Worm (Caenorhabditis elegans) whole organism, L4 larva: Measurements from ENCODE around the gene lin-2.

Experiments
- D1046.2 ChIP-seq: fragments of 200-800 bp; sonication (Bioruptor generic); IDR thresholded peaks from 2 replicates; pipeline ENCODE4 v1.3.6; 2022; ENCODE audit warnings: missing genetic modification characterization, missing compliant biosample characterization
- F10B5.3 ChIP-seq: sonication (generic microtip); optimal IDR thresholded peaks from 2 replicates; lab custom pipeline; 2016; ENCODE audit warnings: mild to moderate bottlenecking, missing genetic modification characterization, missing compliant biosample characterization
- F44E2.7 ChIP-seq: fragments of 200-800 bp; sonication (Bioruptor generic); IDR thresholded peaks from 2 replicates; pipeline ENCODE4 v2.1.2; 2022; ENCODE audit warnings: missing genetic modification characterization, missing compliant biosample characterization
- F49E8.2 ChIP-seq: sonication (generic microtip); optimal IDR thresholded peaks from 2 replicates; lab custom pipeline; 2016; ENCODE audit warnings: missing compliant biosample characterization, mild to moderate bottlenecking, missing genetic modification characterization, borderline replicate concordance
- R02D3.7 ChIP-seq: fragments of 150-350 bp; sonication (generic microtip); optimal IDR thresholded peaks from 3 replicates; lab custom pipeline; 2014; ENCODE audit warnings: missing biosample characterization, missing genetic modification characterization
- T26A8.4 ChIP-seq: fragments of 200-800 bp; sonication (Bioruptor generic); IDR thresholded peaks from 2 replicates; pipeline ENCODE4 v1.3.6; 2022; ENCODE audit warnings: missing genetic modification characterization, missing compliant biosample characterization
- Y105C5A.15 ChIP-seq: fragments of 200-800 bp; sonication (Bioruptor generic); IDR thresholded peaks from 2 replicates; pipeline ENCODE4 v1.3.6; 2022; ENCODE audit warnings: missing genetic modification characterization, missing compliant biosample characterization
- Y48G9A.11 ChIP-seq: fragments of 200-800 bp; sonication (Bioruptor generic); IDR thresholded peaks from 2 replicates; pipeline ENCODE4 v1.3.6; 2022; ENCODE audit warnings: missing genetic modification reagents, missing genetic modification characterization, missing compliant biosample characterization
- ZK337.2 ChIP-seq: fragments of 200-800 bp; sonication (Bioruptor generic); IDR thresholded peaks from 2 replicates; pipeline ENCODE4 v1.3.6; 2022; ENCODE audit warnings: missing genetic modification reagents, missing genetic modification characterization, missing compliant biosample characterization
- ZK546.5 ChIP-seq, 2 experiments: sonication (generic microtip); optimal IDR thresholded peaks; 2 replicates each; lab custom pipeline; 2017; ENCODE audit warnings: missing biosample characterization in 2 of 2, missing genetic modification characterization in 2 of 2
- aly-2 ChIP-seq: sonication (generic microtip); optimal IDR thresholded peaks from 2 replicates; lab custom pipeline; 2018; ENCODE audit warnings: missing biosample characterization, missing genetic modification characterization
- ceh-62 ChIP-seq: sonication (generic microtip); optimal IDR thresholded peaks from 2 replicates; lab custom pipeline; 2017; ENCODE audit warnings: missing biosample characterization, missing genetic modification characterization
- ceh-82 ChIP-seq: sonication (generic microtip); optimal IDR thresholded peaks from 2 replicates; lab custom pipeline; 2017; ENCODE audit warnings: missing biosample characterization, missing genetic modification characterization
- ces-1 ChIP-seq: fragments of 150-350 bp; sonication (generic microtip); optimal IDR thresholded peaks from 4 replicates; lab custom pipeline; 2014; ENCODE audit warnings: missing biosample characterization, missing genetic modification reagents, missing genetic modification characterization
- ctbp-1 ChIP-seq: fragments of 200-800 bp; sonication (Bioruptor generic); IDR thresholded peaks from 2 replicates; pipeline ENCODE4 v1.3.6; 2022; ENCODE audit warnings: missing genetic modification reagents, missing genetic modification characterization, missing compliant biosample characterization
- egl-27 ChIP-seq: sonication (generic microtip); optimal IDR thresholded peaks from 3 replicates; lab custom pipeline; 2017; ENCODE audit warnings: missing biosample characterization, missing genetic modification reagents, missing genetic modification characterization
- egl-43 ChIP-seq: fragments of 200-800 bp; sonication (Bioruptor generic); IDR thresholded peaks from 2 replicates; pipeline ENCODE4 v1.3.6; 2022; ENCODE audit warnings: missing genetic modification reagents, missing genetic modification characterization, missing compliant biosample characterization
- fos-1 ChIP-seq: fragments of 150-350 bp; optimal IDR thresholded peaks from 2 replicates; lab custom pipeline; 2014; ENCODE audit warnings: missing biosample characterization, missing genetic modification characterization
- gei-8 ChIP-seq: fragments of 200-800 bp; sonication (Bioruptor generic); optimal IDR thresholded peaks from 2 replicates; lab custom pipeline; 2018; ENCODE audit warnings: mild to moderate bottlenecking, missing genetic modification characterization, missing compliant biosample characterization
- hif-1 ChIP-seq, 2 experiments: sonication (generic microtip); optimal IDR thresholded peaks; 2 replicates each; lab custom pipeline; 2016 to 2017; ENCODE audit warnings: missing compliant biosample characterization in 2 of 2, missing genetic modification characterization in 2 of 2, missing genetic modification reagents in 2 of 2, missing genotype in 2 of 2, mild to moderate bottlenecking in 1 of 2
- hlh-11 ChIP-seq: fragments of 200-800 bp; sonication (Bioruptor generic); optimal IDR thresholded peaks from 2 replicates; lab custom pipeline; 2018; ENCODE audit warnings: mild to moderate bottlenecking, missing genetic modification characterization, missing compliant biosample characterization
- jun-1 ChIP-seq: fragments of 150-350 bp; optimal IDR thresholded peaks from 2 replicates; lab custom pipeline; 2014; ENCODE audit warnings: missing biosample characterization, missing genetic modification reagents, missing genetic modification characterization
- lim-7 ChIP-seq: fragments of 200-800 bp; sonication (Bioruptor generic); IDR thresholded peaks from 2 replicates; pipeline ENCODE4 v1.3.6; 2022; ENCODE audit warnings: missing genetic modification characterization, missing compliant biosample characterization
- lin-1 ChIP-seq: fragments of 200-800 bp; sonication (Bioruptor generic); IDR thresholded peaks from 2 replicates; pipeline ENCODE4 v1.3.6; 2022; ENCODE audit warnings: missing genetic modification reagents, missing genetic modification characterization, missing compliant biosample characterization
- lin-15B ChIP-seq: fragments of 150-350 bp; sonication (generic microtip); optimal IDR thresholded peaks from 3 replicates; lab custom pipeline; 2014; ENCODE audit warnings: missing biosample characterization, missing genetic modification characterization
- lin-29 ChIP-seq: fragments of 200-800 bp; sonication (Bioruptor generic); IDR thresholded peaks from 2 replicates; pipeline ENCODE4 v1.3.6; 2022; ENCODE audit warnings: missing genetic modification reagents, missing genetic modification characterization, missing compliant biosample characterization
- lsy-2 ChIP-seq, 2 experiments: fragments of 150-350 bp in 1 of 2; sonication (generic microtip) in 1 of 2; optimal IDR thresholded peaks; 2 replicates each; lab custom pipeline; 2014 to 2017; ENCODE audit warnings: missing biosample characterization in 2 of 2, missing genetic modification characterization in 2 of 2
- mdt-29 ChIP-seq: fragments of 200-800 bp; sonication (Bioruptor generic); IDR thresholded peaks from 2 replicates; pipeline ENCODE4 v1.3.6; 2022; ENCODE audit warnings: missing genetic modification reagents, missing genetic modification characterization, missing compliant biosample characterization
- mep-1 ChIP-seq: fragments of 150-350 bp; sonication (generic microtip); optimal IDR thresholded peaks from 3 replicates; lab custom pipeline; 2014; ENCODE audit warnings: missing biosample characterization, missing genetic modification characterization
- mes-2 ChIP-seq: sonication (generic microtip); optimal IDR thresholded peaks from 2 replicates; lab custom pipeline; 2016; ENCODE audit warnings: missing genotype, mild to moderate bottlenecking, missing genetic modification characterization, missing compliant biosample characterization; ENCODE audit not compliant: poor library complexity, severe bottlenecking
- mxl-3 ChIP-seq: fragments of 200-800 bp; sonication (Bioruptor generic); optimal IDR thresholded peaks from 2 replicates; lab custom pipeline; 2018; ENCODE audit warnings: mild to moderate bottlenecking, missing genetic modification characterization, missing compliant biosample characterization
- nhr-10 ChIP-seq: fragments of 150-350 bp; optimal IDR thresholded peaks from 2 replicates; lab custom pipeline; 2014; ENCODE audit warnings: missing biosample characterization, missing genetic modification characterization
- nhr-11 ChIP-seq: fragments of 150-350 bp; optimal IDR thresholded peaks from 2 replicates; lab custom pipeline; 2014; ENCODE audit warnings: missing biosample characterization, missing genetic modification characterization
- nhr-25 ChIP-seq: sonication (generic microtip); optimal IDR thresholded peaks from 2 replicates; lab custom pipeline; 2017; ENCODE audit warnings: missing genetic modification characterization, mild to moderate bottlenecking, missing compliant biosample characterization, antibody characterized with exemption, moderate library complexity, borderline replicate concordance; ENCODE audit not compliant: insufficient read depth
- nhr-28 ChIP-seq: fragments of 150-350 bp; optimal IDR thresholded peaks from 2 replicates; lab custom pipeline; 2014; ENCODE audit warnings: missing biosample characterization, missing genetic modification characterization
- nhr-41 ChIP-seq: fragments of 200-800 bp; sonication (Bioruptor generic); IDR thresholded peaks from 2 replicates; pipeline ENCODE4 v1.3.6; 2022; ENCODE audit warnings: missing genetic modification reagents, missing genetic modification characterization, missing compliant biosample characterization
- nhr-42 ChIP-seq: fragments of 200-800 bp; sonication (Bioruptor generic); IDR thresholded peaks from 2 replicates; pipeline ENCODE4 v1.3.6; 2022; ENCODE audit warnings: missing genetic modification characterization, missing compliant biosample characterization
- nhr-48 ChIP-seq: sonication (generic microtip); optimal IDR thresholded peaks from 2 replicates; lab custom pipeline; 2016; ENCODE audit warnings: mild to moderate bottlenecking, missing genetic modification characterization, missing compliant biosample characterization
- nhr-6 ChIP-seq: fragments of 150-350 bp; optimal IDR thresholded peaks from 2 replicates; lab custom pipeline; 2014; ENCODE audit warnings: missing biosample characterization, missing genetic modification characterization
- nhr-77 ChIP-seq: fragments of 150-350 bp; optimal IDR thresholded peaks from 2 replicates; lab custom pipeline; 2014; ENCODE audit warnings: missing biosample characterization, missing genetic modification characterization
- php-3 ChIP-seq: fragments of 200-800 bp; sonication (Bioruptor generic); IDR thresholded peaks from 2 replicates; pipeline ENCODE4 v1.3.6; 2022; ENCODE audit warnings: missing genetic modification reagents, missing genetic modification characterization, missing compliant biosample characterization
- rbr-2 ChIP-seq: sonication (generic microtip); optimal IDR thresholded peaks from 2 replicates; lab custom pipeline; 2016; ENCODE audit warnings: missing genotype, missing genetic modification characterization, missing compliant biosample characterization
- saeg-2 ChIP-seq: fragments of 200-800 bp; sonication (Bioruptor generic); IDR thresholded peaks from 2 replicates; pipeline ENCODE4 v1.3.6; 2022; ENCODE audit warnings: missing genetic modification reagents, missing genetic modification characterization, missing compliant biosample characterization
- snpc-1.2 ChIP-seq: fragments of 200-800 bp; sonication (Bioruptor generic); IDR thresholded peaks from 2 replicates; pipeline ENCODE4 v1.3.6; 2022; ENCODE audit warnings: missing genetic modification reagents, missing genetic modification characterization, missing compliant biosample characterization
- snpc-4 ChIP-seq: fragments of 150-350 bp; optimal IDR thresholded peaks from 2 replicates; lab custom pipeline; 2014; ENCODE audit warnings: missing biosample characterization, missing genetic modification characterization
- spr-1 ChIP-seq: sonication (generic microtip); optimal IDR thresholded peaks from 2 replicates; lab custom pipeline; 2016; ENCODE audit warnings: mild to moderate bottlenecking, missing genetic modification characterization, missing compliant biosample characterization
- vab-7 ChIP-seq: fragments of 200-800 bp; sonication (Bioruptor generic); IDR thresholded peaks from 2 replicates; pipeline ENCODE4 v1.3.6; 2022; ENCODE audit warnings: missing genetic modification reagents, missing genetic modification characterization, missing compliant biosample characterization
- zfp-3 ChIP-seq: fragments of 200-800 bp; sonication (Bioruptor generic); conservative IDR thresholded peaks from 2 replicates; pipeline ENCODE4 v1.3.6; 2022; ENCODE audit warnings: missing genetic modification reagents, missing genetic modification characterization, missing compliant biosample characterization
- zip-11 ChIP-seq: fragments of 200-800 bp; sonication (Bioruptor generic); IDR thresholded peaks from 2 replicates; pipeline ENCODE4 v1.3.6; 2022; ENCODE audit warnings: missing genetic modification characterization, missing compliant biosample characterization

Gene lin-2

DNA sequence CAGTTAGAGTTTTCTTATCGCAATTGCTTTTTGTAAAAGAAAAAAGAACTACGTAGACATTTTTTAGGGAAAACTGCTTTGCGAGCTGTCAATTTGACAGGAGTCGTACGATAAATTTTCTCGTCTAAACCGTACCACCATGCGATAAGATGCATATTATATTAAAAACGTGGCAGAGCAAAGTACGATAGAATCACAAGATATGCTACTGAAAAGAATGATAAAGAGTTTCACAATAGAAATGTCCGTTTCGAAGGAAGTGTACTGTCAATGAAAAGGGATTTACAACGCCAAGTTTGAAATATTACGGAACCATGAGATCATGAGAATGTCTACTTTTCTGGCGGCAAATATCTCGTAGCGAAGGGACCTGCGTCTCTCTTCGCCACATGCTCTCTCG lies 49.0 kb downstream of the lin-2 start, which contains the start of gene F19H6.5:
Gene F19H6.5, minus strand, starts transcription at position 101 of the 400 bp plus-strand sequence.
- TF ChIP-seq rbr-2, result no peak
- TF ChIP-seq, all 104 proteins: peak for 0

- TF ChIP-seq mes-2 (tag; lab: Kevin White, UChicago) (peak; percentile 94), fos-1 (peak; percentile 98), egl-43 (GFP tag; lab: Robert Waterston, UW) (peak; percentile 78), zfp-3 (GFP tag; lab: Robert Waterston, UW) (peak; percentile 95), nhr-48 (tag; lab: Kevin White, UChicago) (peak; percentile 97), nhr-6 (tag; lab: Kevin White, UChicago) (peak; percentile 97), nhr-42 (GFP tag; lab: Robert Waterston, UW) (peak; percentile 97), snpc-1.2 (no peak), ces-1 (peak; percentile 97), lin-15B (tag; lab: Kevin White, UChicago) (peak; percentile 13), R02D3.7 (tag; lab: Kevin White, UChicago) (peak; percentile 32), jun-1 (peak; percentile 99), php-3 (GFP tag; lab: Robert Waterston, UW) (peak; percentile 93; the same call in 1 of the 2 replicates), nhr-10 (tag; lab: Kevin White, UChicago) (peak; percentile 98), gei-8 (peak; percentile 75), spr-1 (peak; percentile 96), Y48G9A.11 (no peak), ZK337.2 (GFP tag; lab: Robert Waterston, UW) (peak; percentile 83; the same call in 1 of the 2 replicates), ceh-82 (tag; lab: Kevin White, UChicago) (peak; percentile 72), lin-29 (GFP tag; lab: Robert Waterston, UW) (peak; percentile 94), D1046.2 (GFP tag; lab: Robert Waterston, UW) (peak; percentile 87; the same call in 1 of the 2 replicates), mxl-3 (GFP tag; lab: Kevin White, UChicago) (peak; percentile 89), nhr-41 (GFP tag; lab: Robert Waterston, UW) (peak; percentile 72; the same call in 1 of the 2 replicates), snpc-4 (tag; lab: Kevin White, UChicago) (peak; percentile 50), lin-1 (GFP tag; lab: Robert Waterston, UW) (peak; percentile 92), T26A8.4 (GFP tag; lab: Robert Waterston, UW) (peak; percentile 99), ceh-62 (tag; lab: Kevin White, UChicago) (peak; percentile 40), zip-11 (GFP tag; lab: Robert Waterston, UW) (no peak), aly-2 (tag; lab: Kevin White, UChicago) (no peak), hif-1 (tag; optimal IDR thresholded peaks at IDR 0.05; lab: Kevin White, UChicago) (peak; percentile 71 to 85), ctbp-1 (GFP tag; lab: Robert Waterston, UW) (peak; percentile 98), F10B5.3 (tag; lab: Kevin White, UChicago) (peak; percentile 95), lsy-2 (tag; optimal IDR thresholded peaks at IDR 0.05; lab: Kevin White, UChicago) (peak; percentile 94 to 97), hlh-11 (tag; lab: Kevin White, UChicago) (peak; percentile 96), F44E2.7 (GFP tag; lab: Robert Waterston, UW) (no peak), ZK546.5 (tag; optimal IDR thresholded peaks at IDR 0.05; lab: Kevin White, UChicago) (peak; percentile 29 to 68), lim-7 (GFP tag; lab: Robert Waterston, UW) (no peak), egl-27 (tag; lab: Kevin White, UChicago) (peak; percentile 69), mdt-29 (GFP tag; lab: Robert Waterston, UW) (peak; percentile 92), saeg-2 (GFP tag; lab: Robert Waterston, UW) (peak; percentile 93), nhr-25 (tag; lab: Kevin White, UChicago) (peak; percentile 84), mep-1 (peak; percentile 100), nhr-77 (tag; lab: Kevin White, UChicago) (peak; percentile 100), Y105C5A.15 (peak; percentile 70; the same call in 1 of the 2 replicates), F49E8.2 (tag; lab: Kevin White, UChicago) (peak; percentile 39), nhr-11 (tag; lab: Kevin White, UChicago) (peak; percentile 97), vab-7 (GFP tag; lab: Robert Waterston, UW) (peak; percentile 84; the same call in 1 of the 2 replicates), nhr-28 (tag; lab: Kevin White, UChicago) (peak; percentile 91)
Measured at ce11 chrX:12362951-12363486, 50.8 kb downstream of the lin-2 start.
